Worm (Caenorhabditis elegans) whole organism, L4 larva: ENCODE data around the gene oac-59.

Experiments used
- F37D6.2 ChIP-seq: sonication (generic microtip); optimal IDR thresholded peaks from 2 replicates; lab custom pipeline; 2016; ENCODE audit warnings: mild to moderate bottlenecking, missing genetic modification characterization, missing compliant biosample characterization
- T20F7.1 ChIP-seq: fragments of 200-800 bp; sonication (Bioruptor generic); optimal IDR thresholded peaks from 2 replicates; lab custom pipeline; 2018; ENCODE audit warnings: mild to moderate bottlenecking, missing genetic modification characterization, missing compliant biosample characterization
- T26A8.4 ChIP-seq: fragments of 200-800 bp; sonication (Bioruptor generic); IDR thresholded peaks from 2 replicates; pipeline ENCODE4 v1.3.6; 2022; ENCODE audit warnings: missing genetic modification characterization, missing compliant biosample characterization
- ZK337.2 ChIP-seq: fragments of 200-800 bp; sonication (Bioruptor generic); IDR thresholded peaks from 2 replicates; pipeline ENCODE4 v1.3.6; 2022; ENCODE audit warnings: missing genetic modification reagents, missing genetic modification characterization, missing compliant biosample characterization
- aly-2 ChIP-seq: sonication (generic microtip); optimal IDR thresholded peaks from 2 replicates; lab custom pipeline; 2018; ENCODE audit warnings: missing biosample characterization, missing genetic modification characterization
- ama-1 ChIP-seq: fragments of 150-350 bp; optimal IDR thresholded peaks from 2 replicates; lab custom pipeline; 2014; ENCODE audit warnings: inconsistent platforms, mixed read lengths
- attf-4 ChIP-seq: sonication (generic microtip); optimal IDR thresholded peaks from 3 replicates; lab custom pipeline; 2017; ENCODE audit warnings: missing biosample characterization, missing genetic modification characterization
- ceh-32 ChIP-seq: sonication (generic microtip); optimal IDR thresholded peaks from 2 replicates; lab custom pipeline; 2016; ENCODE audit warnings: mild to moderate bottlenecking, missing genetic modification characterization, missing compliant biosample characterization; ENCODE audit not compliant: poor library complexity
- ceh-62 ChIP-seq: sonication (generic microtip); optimal IDR thresholded peaks from 2 replicates; lab custom pipeline; 2017; ENCODE audit warnings: missing biosample characterization, missing genetic modification characterization
- cey-2 ChIP-seq: sonication (generic microtip); optimal IDR thresholded peaks from 3 replicates; lab custom pipeline; 2017; ENCODE audit warnings: missing genetic modification characterization, mild to moderate bottlenecking, missing compliant biosample characterization, antibody characterized with exemption, borderline replicate concordance; ENCODE audit not compliant: insufficient read depth
- daf-16 ChIP-seq, 3 experiments: sonication (generic microtip); optimal IDR thresholded peaks; 2 replicates each; lab custom pipeline; 2016 to 2017; ENCODE audit warnings: missing genetic modification characterization in 3 of 3, missing genetic modification reagents in 3 of 3, mild to moderate bottlenecking in 2 of 3, missing compliant biosample characterization in 2 of 3, missing biosample characterization in 1 of 3, moderate library complexity in 1 of 3
- daf-8 ChIP-seq: fragments of 200-800 bp; sonication (Bioruptor generic); IDR thresholded peaks from 2 replicates; pipeline ENCODE4 v1.3.6; 2022; ENCODE audit warnings: missing genetic modification characterization, missing compliant biosample characterization
- dmd-6 ChIP-seq: fragments of 200-800 bp; sonication (Bioruptor generic); IDR thresholded peaks from 2 replicates; pipeline ENCODE4 v1.3.6; 2022; ENCODE audit warnings: missing genetic modification reagents, missing genetic modification characterization, missing compliant biosample characterization
- dmd-8 ChIP-seq: fragments of 200-800 bp; sonication (Bioruptor generic); IDR thresholded peaks from 2 replicates; pipeline ENCODE4 v1.3.6; 2022; ENCODE audit warnings: missing genetic modification characterization, missing compliant biosample characterization
- dpl-1 ChIP-seq: fragments of 150-350 bp; optimal IDR thresholded peaks from 2 replicates; lab custom pipeline; 2014; ENCODE audit warnings: missing biosample characterization, missing genetic modification reagents, missing genetic modification characterization
- dve-1 ChIP-seq: sonication (generic microtip); optimal IDR thresholded peaks from 2 replicates; lab custom pipeline; 2017; ENCODE audit warnings: antibody characterized with exemption, mild to moderate bottlenecking, missing genetic modification characterization, missing compliant biosample characterization; ENCODE audit not compliant: insufficient read depth
- egl-27 ChIP-seq: sonication (generic microtip); optimal IDR thresholded peaks from 3 replicates; lab custom pipeline; 2017; ENCODE audit warnings: missing biosample characterization, missing genetic modification reagents, missing genetic modification characterization
- fkh-10 ChIP-seq: fragments of 150-350 bp; optimal IDR thresholded peaks from 2 replicates; lab custom pipeline; 2014; ENCODE audit warnings: missing biosample characterization, missing genetic modification reagents, missing genetic modification characterization
- lsy-2 ChIP-seq, 2 experiments: fragments of 150-350 bp in 1 of 2; sonication (generic microtip) in 1 of 2; optimal IDR thresholded peaks; 2 replicates each; lab custom pipeline; 2014 to 2017; ENCODE audit warnings: missing biosample characterization in 2 of 2, missing genetic modification characterization in 2 of 2
- madf-5 ChIP-seq, 2 experiments: fragments of 200-800 bp; sonication (Bioruptor generic); IDR thresholded peaks; 2 replicates each; pipeline ENCODE4 v1.3.6; 2022; ENCODE audit warnings: missing compliant biosample characterization in 2 of 2, missing genetic modification characterization in 2 of 2
- mes-2 ChIP-seq: sonication (generic microtip); optimal IDR thresholded peaks from 2 replicates; lab custom pipeline; 2016; ENCODE audit warnings: missing genotype, mild to moderate bottlenecking, missing genetic modification characterization, missing compliant biosample characterization; ENCODE audit not compliant: poor library complexity, severe bottlenecking
- mxl-2 ChIP-seq: fragments of 200-800 bp; sonication (Bioruptor generic); conservative IDR thresholded peaks from 2 replicates; pipeline ENCODE4 v1.3.6; 2022; ENCODE audit warnings: missing genetic modification reagents, missing genetic modification characterization, missing compliant biosample characterization
- mxl-3 ChIP-seq: fragments of 200-800 bp; sonication (Bioruptor generic); optimal IDR thresholded peaks from 2 replicates; lab custom pipeline; 2018; ENCODE audit warnings: mild to moderate bottlenecking, missing genetic modification characterization, missing compliant biosample characterization
- nhr-10 ChIP-seq: fragments of 150-350 bp; optimal IDR thresholded peaks from 2 replicates; lab custom pipeline; 2014; ENCODE audit warnings: missing biosample characterization, missing genetic modification characterization
- nhr-111 ChIP-seq: fragments of 200-800 bp; sonication (Bioruptor generic); optimal IDR thresholded peaks from 2 replicates; lab custom pipeline; 2018; ENCODE audit warnings: mild to moderate bottlenecking, missing genetic modification characterization, missing compliant biosample characterization
- nhr-28 ChIP-seq: fragments of 150-350 bp; optimal IDR thresholded peaks from 2 replicates; lab custom pipeline; 2014; ENCODE audit warnings: missing biosample characterization, missing genetic modification characterization
- nhr-41 ChIP-seq: fragments of 200-800 bp; sonication (Bioruptor generic); IDR thresholded peaks from 2 replicates; pipeline ENCODE4 v1.3.6; 2022; ENCODE audit warnings: missing genetic modification reagents, missing genetic modification characterization, missing compliant biosample characterization
- nhr-42 ChIP-seq: fragments of 200-800 bp; sonication (Bioruptor generic); IDR thresholded peaks from 2 replicates; pipeline ENCODE4 v1.3.6; 2022; ENCODE audit warnings: missing genetic modification characterization, missing compliant biosample characterization
- nhr-77 ChIP-seq: fragments of 150-350 bp; optimal IDR thresholded peaks from 2 replicates; lab custom pipeline; 2014; ENCODE audit warnings: missing biosample characterization, missing genetic modification characterization
- php-3 ChIP-seq: fragments of 200-800 bp; sonication (Bioruptor generic); IDR thresholded peaks from 2 replicates; pipeline ENCODE4 v1.3.6; 2022; ENCODE audit warnings: missing genetic modification reagents, missing genetic modification characterization, missing compliant biosample characterization
- rbr-2 ChIP-seq: sonication (generic microtip); optimal IDR thresholded peaks from 2 replicates; lab custom pipeline; 2016; ENCODE audit warnings: missing genotype, missing genetic modification characterization, missing compliant biosample characterization
- saeg-2 ChIP-seq: fragments of 200-800 bp; sonication (Bioruptor generic); IDR thresholded peaks from 2 replicates; pipeline ENCODE4 v1.3.6; 2022; ENCODE audit warnings: missing genetic modification reagents, missing genetic modification characterization, missing compliant biosample characterization
- sdz-12 ChIP-seq: fragments of 200-800 bp; sonication (Bioruptor generic); optimal IDR thresholded peaks from 2 replicates; lab custom pipeline; 2018; ENCODE audit warnings: mild to moderate bottlenecking, missing genetic modification characterization, missing compliant biosample characterization
- set-16 ChIP-seq: fragments of 200-800 bp; sonication (Bioruptor generic); IDR thresholded peaks from 2 replicates; pipeline ENCODE4 v1.3.6; 2022; ENCODE audit warnings: missing genetic modification reagents, missing genetic modification characterization, missing compliant biosample characterization
- skn-1 ChIP-seq: fragments of 150-350 bp; optimal IDR thresholded peaks from 2 replicates; lab custom pipeline; 2014; ENCODE audit warnings: missing biosample characterization, missing genetic modification characterization
- snpc-1.2 ChIP-seq: fragments of 200-800 bp; sonication (Bioruptor generic); IDR thresholded peaks from 2 replicates; pipeline ENCODE4 v1.3.6; 2022; ENCODE audit warnings: missing genetic modification reagents, missing genetic modification characterization, missing compliant biosample characterization
- unc-130 ChIP-seq: sonication (generic microtip); optimal IDR thresholded peaks from 2 replicates; lab custom pipeline; 2016; ENCODE audit warnings: missing genetic modification reagents, missing genetic modification characterization, missing compliant biosample characterization
- unc-39 ChIP-seq: sonication (generic microtip); optimal IDR thresholded peaks from 2 replicates; lab custom pipeline; 2017; ENCODE audit warnings: missing biosample characterization, missing genetic modification characterization
- unc-62 ChIP-seq, 3 experiments: fragments of 150-350 bp in 1 of 3; sonication (generic microtip); optimal IDR thresholded peaks in 2 of 3; peaks in 1 of 3; 1 replicate in 1 of 3; 2 replicates in 2 of 3; lab custom pipeline; 2014 to 2017; ENCODE audit warnings: missing biosample characterization in 3 of 3, missing genetic modification characterization in 3 of 3, missing genetic modification reagents in 3 of 3, missing genotype in 1 of 3
- vab-7 ChIP-seq: fragments of 200-800 bp; sonication (Bioruptor generic); IDR thresholded peaks from 2 replicates; pipeline ENCODE4 v1.3.6; 2022; ENCODE audit warnings: missing genetic modification reagents, missing genetic modification characterization, missing compliant biosample characterization
- ztf-11 ChIP-seq: fragments of 150-350 bp; optimal IDR thresholded peaks from 2 replicates; lab custom pipeline; 2014; ENCODE audit warnings: missing biosample characterization, missing genetic modification characterization
- ztf-7 ChIP-seq: fragments of 150-350 bp; optimal IDR thresholded peaks from 2 replicates; lab custom pipeline; 2014; ENCODE audit warnings: missing biosample characterization, missing genetic modification characterization

The oac-59 gene

ce11 chrIV:12287628-12288027 lies 13.4 kb downstream of the oac-59 start, which contains the start of gene erl-1:
TSS of gene erl-1 (plus strand) at chrIV:12287928.
- TF ChIP-seq unc-62 (GFP tag; optimal IDR thresholded peaks at IDR 0.05 in 1 of 2; lab: Kevin White, UChicago), result no peak
- TF ChIP-seq unc-62 (tag; optimal IDR thresholded peaks at IDR 0.05; lab: Kevin White, UChicago), result no peak
- TF ChIP-seq nhr-77 (tag; lab: Kevin White, UChicago), result no peak
- TF ChIP-seq ZK337.2, result no peak
- TF ChIP-seq nhr-28 (tag; lab: Kevin White, UChicago), result no peak
- TF ChIP-seq daf-16 (GFP tag; optimal IDR thresholded peaks at IDR 0.05; lab: Kevin White, UChicago), result no peak
- TF ChIP-seq daf-16 (tag; optimal IDR thresholded peaks at IDR 0.05; lab: Kevin White, UChicago), result no peak
- no peak for TF ChIP-seq madf-5 (GFP tag; IDR thresholded peaks at IDR 0.05; lab: Robert Waterston, UW)
- no peak for TF ChIP-seq ztf-7 (tag; lab: Kevin White, UChicago)
- no peak for TF ChIP-seq saeg-2 (GFP tag; lab: Robert Waterston, UW)
- TF ChIP-seq rbr-2, result no peak
- no peak for TF ChIP-seq dpl-1
- TF ChIP-seq dmd-8 (GFP tag; lab: Robert Waterston, UW), result no peak
- no peak for TF ChIP-seq cey-2 (tag; lab: Kevin White, UChicago)

DNA sequence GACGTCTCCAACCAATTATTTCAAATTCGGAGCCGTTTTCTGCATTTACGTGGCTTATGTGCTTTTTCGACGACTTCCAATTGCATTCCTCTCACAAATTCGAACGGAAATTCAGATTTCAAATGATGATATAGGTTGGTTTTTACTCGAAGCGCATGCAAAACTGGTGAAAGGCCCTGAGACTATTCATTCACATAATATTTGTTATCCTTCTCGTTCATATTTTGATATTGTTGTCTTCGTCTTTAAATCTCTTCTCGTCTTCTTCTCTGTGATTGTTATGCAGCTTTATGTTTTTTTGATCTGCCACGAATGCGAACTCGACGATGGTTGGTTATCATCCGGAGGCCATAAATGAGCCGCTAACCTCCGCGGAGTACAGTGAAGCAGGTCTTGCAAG lies 18.2 kb downstream of the oac-59 start, which contains the start of gene hpo-12:
Gene hpo-12, plus strand, starts transcription at position 301 of the 400 bp plus-strand sequence.
- TF ChIP-seq unc-62 (GFP tag; optimal IDR thresholded peaks at IDR 0.05 in 1 of 2; lab: Kevin White, UChicago) (peak in 1 of 2 experiments; percentile 44), unc-62 (tag; optimal IDR thresholded peaks at IDR 0.05; lab: Kevin White, UChicago) (no peak), saeg-2 (GFP tag; lab: Robert Waterston, UW) (no peak), attf-4 (tag; lab: Kevin White, UChicago) (no peak), ama-1 (no peak), nhr-10 (tag; lab: Kevin White, UChicago) (no peak), madf-5 (GFP tag; IDR thresholded peaks at IDR 0.05; lab: Robert Waterston, UW) (no peak), nhr-42 (GFP tag; lab: Robert Waterston, UW) (no peak)

DNA sequence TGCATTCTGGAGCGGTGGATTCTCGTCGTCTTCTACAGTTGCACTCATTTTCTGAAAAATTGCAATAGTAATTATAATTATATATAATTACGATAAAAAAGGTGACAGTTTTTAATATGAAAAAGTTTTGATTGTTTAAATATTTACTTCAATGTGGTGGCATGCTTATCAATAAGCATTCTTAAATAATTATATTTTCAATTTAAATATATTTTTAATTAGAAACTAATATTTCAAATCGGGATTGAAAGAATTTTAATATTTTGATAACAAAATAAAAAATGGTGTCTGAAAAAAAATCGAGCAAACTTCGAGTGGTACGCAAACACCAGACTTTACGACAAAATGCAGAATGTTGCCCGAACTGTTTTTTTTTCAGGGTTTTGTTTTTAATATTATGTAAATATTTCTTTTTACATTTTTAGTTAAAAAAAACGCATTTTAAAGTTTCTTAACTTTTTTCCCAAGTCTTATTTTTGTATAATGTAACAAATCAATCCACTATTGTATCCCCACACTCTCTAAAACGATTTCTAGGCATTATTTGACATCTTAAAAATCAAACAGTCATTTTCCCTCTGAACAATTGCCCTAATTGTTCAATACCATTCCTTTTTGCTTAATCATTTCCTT lies 18.8 kb downstream of the oac-59 start, which contains the start of the genes C42C1.12 and C42C1.19:
Gene C42C1.12, minus strand, starts transcription at position 51 of the 633 bp plus-strand sequence.
Gene C42C1.19, plus strand, starts transcription at position 583 of the 633 bp plus-strand sequence.
- TF ChIP-seq set-16 (GFP tag; lab: Robert Waterston, UW) (no peak), T26A8.4 (no peak), php-3 (GFP tag; lab: Robert Waterston, UW) (no peak), unc-39 (tag; lab: Kevin White, UChicago) (no peak), lsy-2 (tag; optimal IDR thresholded peaks at IDR 0.05; lab: Kevin White, UChicago) (peak in 1 of 2 experiments; percentile 73), skn-1 (tag; lab: Kevin White, UChicago) (no peak), ceh-32 (tag; lab: Kevin White, UChicago) (no peak), F37D6.2 (no peak), mxl-2 (no peak), nhr-41 (GFP tag; lab: Robert Waterston, UW) (no peak), ZK337.2 (no peak), snpc-1.2 (GFP tag; lab: Robert Waterston, UW) (no peak), egl-27 (tag; lab: Kevin White, UChicago) (no peak), unc-62 (GFP tag; optimal IDR thresholded peaks at IDR 0.05 in 1 of 2; lab: Kevin White, UChicago) (no peak), unc-62 (tag; optimal IDR thresholded peaks at IDR 0.05; lab: Kevin White, UChicago) (no peak), dmd-6 (GFP tag; lab: Robert Waterston, UW) (no peak), fkh-10 (GFP tag; lab: Kevin White, UChicago) (no peak), ztf-7 (tag; lab: Kevin White, UChicago) (peak; percentile 73), nhr-111 (no peak), mes-2 (peak; percentile 45), daf-8 (no peak), nhr-10 (tag; lab: Kevin White, UChicago) (no peak), ztf-11 (tag; lab: Kevin White, UChicago) (no peak), unc-130 (GFP tag; lab: Kevin White, UChicago) (no peak), dpl-1 (peak; percentile 53), dve-1 (peak; percentile 7), ceh-62 (tag; lab: Kevin White, UChicago) (no peak), aly-2 (tag; lab: Kevin White, UChicago) (no peak), T20F7.1 (GFP tag; lab: Kevin White, UChicago) (no peak), vab-7 (GFP tag; lab: Robert Waterston, UW) (no peak), sdz-12 (GFP tag; lab: Kevin White, UChicago) (no peak), mxl-3 (GFP tag; lab: Kevin White, UChicago) (no peak), attf-4 (tag; lab: Kevin White, UChicago) (no peak)
